Fruit fly (Drosophila melanogaster) whole organism, embryonic: ENCODE data around the gene dally.
A peak's percentile ranks its signal among the peaks of the same experiment; 100 is the strongest.

Experiments used
- Abd-B ChIP-seq: fragments of 200-800 bp; sonication (Bioruptor generic); optimal IDR thresholded peaks from 2 replicates; lab custom pipeline; 2018; ENCODE audit warnings: missing biosample characterization, mild to moderate bottlenecking, missing genetic modification characterization, moderate library complexity
- Antp ChIP-seq: fragments of 200-800 bp; sonication (Bioruptor generic); optimal IDR thresholded peaks from 3 replicates; lab custom pipeline; 2016; ENCODE audit warnings: missing biosample characterization, missing genetic modification characterization
- BEAF-32 ChIP-seq: fragments of 200-800 bp; sonication (Bioruptor generic); optimal IDR thresholded peaks from 3 replicates; lab custom pipeline; 2017; ENCODE audit warnings: missing biosample characterization, missing genetic modification characterization, mild to moderate bottlenecking, moderate library complexity, missing genetic modification reagents
- CG11398 ChIP-seq: fragments of 200-800 bp; sonication (Bioruptor generic); optimal IDR thresholded peaks from 2 replicates; lab custom pipeline; 2016; ENCODE audit warnings: missing biosample characterization, missing genetic modification characterization
- CG1233 ChIP-seq: fragments of 200-800 bp; sonication (Bioruptor generic); optimal IDR thresholded peaks from 4 replicates; lab custom pipeline; 2018; ENCODE audit warnings: missing biosample characterization, mild to moderate bottlenecking, missing genetic modification characterization
- CG12659 ChIP-seq: fragments of 200-800 bp; sonication (Bioruptor generic); optimal IDR thresholded peaks from 3 replicates; lab custom pipeline; 2017; ENCODE audit warnings: mild to moderate bottlenecking, missing biosample characterization, missing genetic modification reagents, missing genetic modification characterization
- CG13123 ChIP-seq: fragments of 200-800 bp; sonication (Bioruptor generic); optimal IDR thresholded peaks from 2 replicates; lab custom pipeline; 2016; ENCODE audit warnings: missing biosample characterization, missing genetic modification characterization
- CG14014 ChIP-seq: fragments of 200-800 bp; sonication (Bioruptor generic); IDR thresholded peaks from 2 replicates; pipeline ENCODE4 v1.3.6; 2022; ENCODE audit warnings: missing biosample characterization, missing genetic modification characterization
- CG14710 ChIP-seq: fragments of 200-800 bp; sonication (Bioruptor generic); optimal IDR thresholded peaks from 3 replicates; lab custom pipeline; 2019; ENCODE audit warnings: missing biosample characterization, mild to moderate bottlenecking, missing genetic modification characterization, moderate library complexity
- CG15601 ChIP-seq: fragments of 200-800 bp; sonication (Bioruptor generic); optimal IDR thresholded peaks from 3 replicates; lab custom pipeline; 2019; ENCODE audit warnings: missing biosample characterization, mild to moderate bottlenecking, missing genetic modification characterization, moderate library complexity
- CG1603 ChIP-seq: fragments of 200-800 bp; sonication (Bioruptor generic); optimal IDR thresholded peaks from 2 replicates; lab custom pipeline; 2019; ENCODE audit warnings: missing biosample characterization, mild to moderate bottlenecking, missing genetic modification characterization, moderate library complexity
- CG16815 ChIP-seq: fragments of 200-800 bp; sonication (Bioruptor generic); optimal IDR thresholded peaks from 3 replicates; lab custom pipeline; 2017; ENCODE audit warnings: missing biosample characterization, mild to moderate bottlenecking, missing genetic modification characterization
- CG17328 ChIP-seq: fragments of 200-800 bp; sonication (Bioruptor generic); IDR thresholded peaks from 2 replicates; pipeline ENCODE4 v1.3.6; 2022; ENCODE audit warnings: missing biosample characterization, missing genetic modification characterization
- CG2120 ChIP-seq: fragments of 200-800 bp; sonication (Bioruptor generic); optimal IDR thresholded peaks from 3 replicates; lab custom pipeline; 2016; ENCODE audit warnings: missing biosample characterization, missing genetic modification characterization
- CG33213 ChIP-seq: fragments of 200-800 bp; sonication (Bioruptor generic); optimal IDR thresholded peaks from 3 replicates; lab custom pipeline; 2016; ENCODE audit warnings: missing biosample characterization, missing genetic modification characterization
- CG3726 ChIP-seq: fragments of 200-800 bp; sonication (Bioruptor generic); IDR thresholded peaks from 3 replicates; pipeline ENCODE4, ENCODE4 v1.3.6; 2022; ENCODE audit warnings: missing biosample characterization, missing genetic modification characterization
- CG3847 ChIP-seq: fragments of 200-800 bp; sonication (Bioruptor generic); IDR thresholded peaks from 2 replicates; pipeline ENCODE4 v1.3.6; 2022; ENCODE audit warnings: missing biosample characterization, missing genetic modification characterization
- CG5953 ChIP-seq: fragments of 200-800 bp; sonication (Bioruptor generic); IDR thresholded peaks from 2 replicates; pipeline ENCODE4 v1.3.6; 2022; ENCODE audit warnings: missing biosample characterization, missing genetic modification characterization
- CG6654 ChIP-seq: fragments of 200-800 bp; sonication (Bioruptor generic); optimal IDR thresholded peaks from 2 replicates; lab custom pipeline; 2017; ENCODE audit warnings: missing biosample characterization, mild to moderate bottlenecking, missing genetic modification characterization
- CG6765 ChIP-seq: fragments of 200-800 bp; sonication (Bioruptor generic); optimal IDR thresholded peaks from 3 replicates; lab custom pipeline; 2017; ENCODE audit warnings: missing biosample characterization, mild to moderate bottlenecking, missing genetic modification characterization
- CG7271 ChIP-seq: fragments of 200-800 bp; sonication (Bioruptor generic); optimal IDR thresholded peaks from 2 replicates; lab custom pipeline; 2018; ENCODE audit warnings: missing biosample characterization, mild to moderate bottlenecking, missing genetic modification characterization, moderate library complexity
- CG8478 ChIP-seq: fragments of >200 bp; optimal IDR thresholded peaks from 2 replicates; lab custom pipeline; 2018
- CG8924 ChIP-seq: fragments of 200-800 bp; optimal IDR thresholded peaks from 3 replicates; lab custom pipeline; 2019; ENCODE audit warnings: missing biosample characterization, mild to moderate bottlenecking, missing genetic modification characterization, moderate library complexity
- CG8944 ChIP-seq: fragments of 200-800 bp; sonication (Bioruptor generic); optimal IDR thresholded peaks from 3 replicates; lab custom pipeline; 2016; ENCODE audit warnings: missing biosample characterization, missing genetic modification characterization
- CG9437 ChIP-seq: fragments of 200-800 bp; sonication (Bioruptor generic); optimal IDR thresholded peaks from 2 replicates; lab custom pipeline; 2018; ENCODE audit warnings: missing biosample characterization, mild to moderate bottlenecking, missing genetic modification characterization
- Lim3 ChIP-seq: fragments of 200-800 bp; sonication (Bioruptor generic); IDR thresholded peaks from 2 replicates; pipeline ENCODE4 v1.3.6; 2022; ENCODE audit warnings: missing biosample characterization, missing genetic modification characterization
- Mrtf ChIP-seq: fragments of 200-800 bp; sonication (Bioruptor generic); IDR thresholded peaks from 3 replicates; pipeline ENCODE4 v1.3.6; 2022; ENCODE audit warnings: missing biosample characterization, missing genetic modification characterization
- NC2β ChIP-seq: fragments of 200-800 bp; sonication (Bioruptor generic); optimal IDR thresholded peaks from 2 replicates; lab custom pipeline; 2016; ENCODE audit warnings: missing biosample characterization, missing genetic modification characterization
- Poxn ChIP-seq: fragments of 200-800 bp; sonication (Bioruptor generic); IDR thresholded peaks from 2 replicates; pipeline ENCODE4 v1.3.6; 2022; ENCODE audit warnings: missing biosample characterization, missing genetic modification characterization
- Scr ChIP-seq: fragments of 200-800 bp; sonication (Bioruptor generic); IDR thresholded peaks from 2 replicates; pipeline ENCODE4 v1.3.6; 2022; ENCODE audit warnings: missing biosample characterization, missing genetic modification characterization; ENCODE audit not compliant: partially characterized antibody
- Spps ChIP-seq: fragments of 200-800 bp; sonication (Bioruptor generic); optimal IDR thresholded peaks from 2 replicates; lab custom pipeline; 2018; ENCODE audit warnings: missing biosample characterization, mild to moderate bottlenecking, missing genetic modification characterization
- Stat92E ChIP-seq, 3 experiments: fragments of >200 bp in 2 of 3; fragments of 200-800 bp in 1 of 3; sonication (Bioruptor generic) in 1 of 3; optimal IDR thresholded peaks; 2 replicates each; lab custom pipeline; 2017 to 2019; ENCODE audit warnings: missing biosample characterization in 3 of 3, missing genetic modification characterization in 3 of 3, mild to moderate bottlenecking in 1 of 3, moderate library complexity in 1 of 3
- ap ChIP-seq: fragments of 200-800 bp; sonication (Bioruptor generic); IDR thresholded peaks from 2 replicates; pipeline ENCODE4 v1.3.6; 2022; ENCODE audit warnings: missing biosample characterization, missing genetic modification characterization
- chn ChIP-seq: fragments of 200-800 bp; sonication (Bioruptor generic); optimal IDR thresholded peaks from 2 replicates; lab custom pipeline; 2016; ENCODE audit warnings: missing biosample characterization, missing genetic modification characterization
- ci ChIP-seq: fragments of 200-800 bp; sonication (Bioruptor generic); IDR thresholded peaks from 3 replicates; pipeline ENCODE4 v1.3.6; 2022; ENCODE audit warnings: missing biosample characterization, missing genetic modification characterization
- cwo ChIP-seq: fragments of 200-800 bp; sonication (Bioruptor generic); optimal IDR thresholded peaks from 3 replicates; lab custom pipeline; 2017; ENCODE audit warnings: missing biosample characterization, missing genetic modification characterization, mild to moderate bottlenecking, moderate library complexity, missing genetic modification reagents
- en ChIP-seq: fragments of 200-800 bp; sonication (Bioruptor generic); optimal IDR thresholded peaks from 2 replicates; lab custom pipeline; 2016; ENCODE audit warnings: missing biosample characterization, missing genetic modification characterization
- hb ChIP-seq: fragments of 200-800 bp; sonication (Bioruptor generic); IDR thresholded peaks from 3 replicates; pipeline ENCODE4 v1.3.6; 2022; ENCODE audit warnings: missing biosample characterization, missing genetic modification characterization; ENCODE audit not compliant: partially characterized antibody
- hth ChIP-seq: fragments of >200 bp; optimal IDR thresholded peaks from 2 replicates; lab custom pipeline; 2017; ENCODE audit warnings: inconsistent platforms
- lola ChIP-seq, 3 experiments: fragments of >200 bp in 2 of 3; fragments of 200-800 bp in 1 of 3; sonication (Bioruptor generic) in 1 of 3; optimal IDR thresholded peaks; 2 replicates each; lab custom pipeline; 2017 to 2019; ENCODE audit warnings: missing biosample characterization in 3 of 3, missing genetic modification characterization in 3 of 3, mild to moderate bottlenecking in 1 of 3, moderate library complexity in 1 of 3
- nerfin-1 ChIP-seq: fragments of 200-800 bp; sonication (Bioruptor generic); optimal IDR thresholded peaks from 3 replicates; lab custom pipeline; 2019; ENCODE audit warnings: missing biosample characterization, mild to moderate bottlenecking, missing genetic modification characterization, moderate library complexity
- peb ChIP-seq: fragments of 200-800 bp; sonication (Bioruptor generic); IDR thresholded peaks from 2 replicates; pipeline ENCODE4 v1.3.6; 2022; ENCODE audit warnings: missing biosample characterization, missing genetic modification characterization
- pros ChIP-seq: fragments of 200-800 bp; sonication (Bioruptor generic); optimal IDR thresholded peaks from 3 replicates; lab custom pipeline; 2019; ENCODE audit warnings: missing biosample characterization, mild to moderate bottlenecking, missing genetic modification characterization, moderate library complexity
- row ChIP-seq: fragments of 200-800 bp; sonication (Bioruptor generic); IDR thresholded peaks from 3 replicates; pipeline ENCODE4 v1.3.6; 2022; ENCODE audit warnings: missing biosample characterization, missing genetic modification characterization
- sens ChIP-seq: fragments of 200-800 bp; sonication (Bioruptor generic); peaks from one replicate; lab custom pipeline; 2016; ENCODE audit warnings: missing biosample characterization, missing genetic modification characterization
- sqz ChIP-seq: fragments of 200-800 bp; sonication (Bioruptor generic); optimal IDR thresholded peaks from 3 replicates; lab custom pipeline; 2018; ENCODE audit warnings: missing biosample characterization, mild to moderate bottlenecking, missing genetic modification characterization
- sug ChIP-seq: fragments of 200-800 bp; optimal IDR thresholded peaks from 2 replicates; lab custom pipeline; 2019; ENCODE audit warnings: missing biosample characterization, mild to moderate bottlenecking, missing genetic modification characterization, moderate library complexity
- toy ChIP-seq: fragments of 200-800 bp; sonication (Bioruptor generic); IDR thresholded peaks from 2 replicates; pipeline ENCODE4 v1.3.6; 2022; ENCODE audit warnings: missing biosample characterization, missing genetic modification characterization
- twi ChIP-seq: fragments of 200-800 bp; optimal IDR thresholded peaks from 2 replicates; lab custom pipeline; 2019; ENCODE audit warnings: missing biosample characterization, mild to moderate bottlenecking, missing genetic modification characterization, moderate library complexity
- wdn ChIP-seq: fragments of 200-800 bp; sonication (Bioruptor generic); IDR thresholded peaks from 2 replicates; pipeline ENCODE4 v1.3.6; 2022; ENCODE audit warnings: missing biosample characterization, missing genetic modification characterization
- zf30C ChIP-seq: fragments of 200-800 bp; sonication (Bioruptor generic); optimal IDR thresholded peaks from 3 replicates; lab custom pipeline; 2018; ENCODE audit warnings: missing biosample characterization, mild to moderate bottlenecking, missing genetic modification characterization

dally gene

DNA sequence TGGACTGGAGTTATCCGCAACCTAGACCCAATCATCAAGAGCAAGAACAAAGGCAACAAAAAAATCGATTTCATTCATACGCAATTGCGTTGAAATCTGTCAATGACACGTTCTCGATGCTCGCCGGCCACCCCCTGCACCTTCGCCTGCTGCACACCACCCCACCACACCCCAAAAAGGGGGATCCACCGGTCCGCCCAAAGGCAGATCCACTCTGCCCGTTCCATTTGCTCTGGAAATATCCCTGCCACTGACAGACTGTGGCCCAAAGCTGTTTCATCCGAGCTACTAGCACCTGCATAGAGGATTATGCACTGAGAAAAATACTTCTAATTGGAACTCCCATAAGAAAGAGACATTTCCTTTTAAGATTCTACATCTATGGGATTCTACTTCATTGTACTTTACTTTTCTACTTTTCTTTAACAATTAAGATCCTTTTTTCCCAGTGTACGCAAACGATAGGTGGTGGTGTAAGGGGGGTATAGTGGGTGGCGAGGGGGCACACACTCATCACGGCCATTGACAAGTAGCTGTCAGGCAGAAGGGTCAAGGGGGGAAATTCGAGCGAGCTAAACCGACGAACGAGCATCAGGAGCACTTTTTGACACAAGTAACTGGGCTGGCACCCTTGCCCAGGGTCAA lies 3.5 kb upstream of the dally start (continued):
- TF ChIP-seq cwo (GFP tag; lab: Kevin White, UChicago), result no peak
- TF ChIP-seq CG3847 (GFP tag; lab: Robert Waterston, UW), result peak; percentile 35; the same call in 1 of the 2 replicates
- TF ChIP-seq CG11398 (GFP tag; lab: Kevin White, UChicago), result no peak
- no peak for TF ChIP-seq Poxn (GFP tag; lab: Robert Waterston, UW)
- TF ChIP-seq CG9437 (GFP tag; lab: Kevin White, UChicago), result peak; percentile 17
- peak in 1 of 3 experiments; percentile 52 for TF ChIP-seq lola (GFP tag; optimal IDR thresholded peaks at IDR 0.05; lab: Kevin White, UChicago)
- no peak for TF ChIP-seq ap (GFP tag; lab: Robert Waterston, UW)
- TF ChIP-seq CG3726, result no peak
- peak; percentile 13 for TF ChIP-seq NC2β
- TF ChIP-seq CG8924 (tag; lab: Kevin White, UChicago), result peak; percentile 43
- no peak for TF ChIP-seq CG33213 (GFP tag; lab: Kevin White, UChicago)
- TF ChIP-seq hth, result no peak
- TF ChIP-seq CG16815 (GFP tag; lab: Kevin White, UChicago), result no peak
- no peak for TF ChIP-seq wdn
- TF ChIP-seq row, result peak; percentile 56
- TF ChIP-seq CG14710, result peak; percentile 52
- TF ChIP-seq ci, result peak; percentile 60; the same call in 2 of the 3 replicates
- TF ChIP-seq en (GFP tag; lab: Kevin White, UChicago), result no peak
- TF ChIP-seq CG5953 (GFP tag; lab: Robert Waterston, UW), result 0 out of 2 replicates have a peak, but pooled peaks have one; percentile 17
- no peak for TF ChIP-seq sqz (GFP tag; lab: Kevin White, UChicago)
- TF ChIP-seq Abd-B, result no peak
- peak; percentile 11 for TF ChIP-seq twi (tag; lab: Kevin White, UChicago)
- peak; percentile 61 for TF ChIP-seq CG1603 (tag; lab: Kevin White, UChicago)
- peak; percentile 4; the same call in 1 of the 3 replicates for TF ChIP-seq Mrtf (GFP tag; lab: Robert Waterston, UW)
- TF ChIP-seq zf30C (GFP tag; lab: Kevin White, UChicago), result no peak
- peak; percentile 37 for TF ChIP-seq CG15601 (tag; lab: Kevin White, UChicago)
- no peak for TF ChIP-seq toy (GFP tag; lab: Robert Waterston, UW)
- no peak for TF ChIP-seq hb (GFP tag; lab: Robert Waterston, UW)
- no peak for TF ChIP-seq Lim3
- TF ChIP-seq chn (GFP tag; lab: Kevin White, UChicago), result peak; percentile 51
- TF ChIP-seq CG12659 (GFP tag; lab: Kevin White, UChicago), result peak; percentile 38
- TF ChIP-seq CG1233 (GFP tag; lab: Kevin White, UChicago), result no peak
- TF ChIP-seq CG7271 (tag; lab: Kevin White, UChicago), result no peak
- no peak for TF ChIP-seq pros (GFP tag; lab: Kevin White, UChicago)
- TF ChIP-seq CG6765 (GFP tag; lab: Kevin White, UChicago), result no peak
- peak; percentile 16 for TF ChIP-seq CG8944
- TF ChIP-seq CG8478 (lab: Kevin White, UChicago), result no peak
- TF ChIP-seq Spps (tag; lab: Kevin White, UChicago), result peak; percentile 37
- peak; percentile 87 for TF ChIP-seq sens (GFP tag; lab: Kevin White, UChicago)
- peak; percentile 24; the same call in 1 of the 2 replicates for TF ChIP-seq peb

DNA sequence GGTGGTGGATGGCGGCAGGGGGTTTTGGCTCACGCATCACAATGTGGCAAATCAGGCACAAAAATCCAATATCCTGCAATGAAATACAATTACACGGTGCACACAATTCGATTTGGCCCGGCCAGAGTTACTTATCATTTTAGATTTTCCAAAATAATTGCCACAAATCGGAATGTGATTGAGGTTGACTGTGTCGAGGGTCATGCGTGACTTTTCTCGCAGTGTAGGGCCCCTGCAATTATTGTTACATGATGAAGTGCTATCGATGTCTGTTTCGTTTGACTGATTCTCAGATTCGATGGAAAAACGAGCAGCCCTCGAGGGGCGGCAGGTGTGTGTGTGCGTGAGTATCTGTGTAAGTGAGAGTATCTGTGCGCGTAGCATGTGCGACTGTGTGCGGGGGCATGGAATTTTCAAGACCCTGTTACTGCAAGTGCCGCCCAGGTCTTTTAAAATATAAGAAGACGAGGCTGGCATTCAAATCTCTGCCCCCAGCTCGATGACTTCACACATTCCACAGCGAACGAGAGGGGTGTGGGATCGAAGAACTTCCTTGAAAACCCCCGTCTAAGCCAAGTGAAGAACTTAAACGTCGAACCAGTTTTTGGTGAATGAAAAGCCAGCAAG lies 2.8 kb upstream of the dally start:
- no peak for TF ChIP-seq BEAF-32
- peak; percentile 42 for TF ChIP-seq nerfin-1 (tag; lab: Kevin White, UChicago)
- TF ChIP-seq CG14014, result no peak
- no peak for TF ChIP-seq peb
- no peak for TF ChIP-seq CG13123
- TF ChIP-seq sens (GFP tag; lab: Kevin White, UChicago), result peak; percentile 68
- no peak for TF ChIP-seq Scr
- TF ChIP-seq Stat92E (GFP tag; optimal IDR thresholded peaks at IDR 0.05; lab: Kevin White, UChicago), result peak in 1 of 3 experiments; percentile 2
- TF ChIP-seq sug (tag; lab: Kevin White, UChicago), result no peak
- TF ChIP-seq Antp (GFP tag; lab: Kevin White, UChicago), result no peak
- no peak for TF ChIP-seq CG6654
- TF ChIP-seq CG17328 (GFP tag; lab: Robert Waterston, UW), result no peak
- TF ChIP-seq CG2120 (GFP tag; lab: Kevin White, UChicago), result no peak
